Fruit fly (Drosophila melanogaster) Kc167 (cell line): ENCODE results near the gene CG13893.

Experiments used
- Myc ChIP-seq: fragments of >200 bp; optimal IDR thresholded peaks from 2 replicates; lab custom pipeline; 2017; ENCODE audit warnings: missing external identifiers
- Sin3A ChIP-seq: fragments of >200 bp; optimal IDR thresholded peaks from 2 replicates; lab custom pipeline; 2018; ENCODE audit warnings: missing external identifiers
- h ChIP-seq: fragments of >200 bp; optimal IDR thresholded peaks from 3 replicates; lab custom pipeline; 2018; ENCODE audit warnings: missing external identifiers
- insv ChIP-seq: fragments of >200 bp; optimal IDR thresholded peaks from 3 replicates; lab custom pipeline; 2018; ENCODE audit warnings: missing external identifiers
- psq ChIP-seq: fragments of >200 bp; optimal IDR thresholded peaks from 2 replicates; lab custom pipeline; 2017; ENCODE audit warnings: missing external identifiers
- ttk ChIP-seq: sonication (Bioruptor generic); optimal IDR thresholded peaks from 2 replicates; lab custom pipeline; 2017; ENCODE audit warnings: missing external identifiers

Gene CG13893

DNA sequence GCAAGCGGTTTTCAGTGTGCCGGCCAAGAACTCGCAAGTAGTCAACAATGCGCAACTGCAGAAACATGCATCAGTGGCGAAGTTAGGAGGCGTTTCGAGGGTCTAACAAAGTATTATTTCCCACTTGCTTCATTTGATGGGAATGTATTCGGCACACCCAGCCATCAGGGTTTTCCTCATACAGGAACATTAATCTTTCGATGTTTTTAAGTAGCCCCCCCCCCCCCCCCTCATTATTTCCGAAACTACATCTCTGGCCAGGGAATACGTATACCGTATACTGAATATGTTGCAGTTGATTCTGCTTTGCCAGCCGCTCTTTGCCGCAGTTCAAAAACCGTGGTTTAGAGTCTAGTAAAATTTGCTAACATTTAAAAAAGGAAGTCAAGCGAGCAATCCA, 1.3 kb downstream of the CG13893 start:
- TF ChIP-seq Myc (lab: Kevin White, UChicago): no peak
- TF ChIP-seq h: no peak
- no peak for TF ChIP-seq Sin3A
- no peak for TF ChIP-seq insv (lab: Kevin White, UChicago)
- TF ChIP-seq ttk (lab: Kevin White, UChicago): no peak
- TF ChIP-seq psq (lab: Kevin White, UChicago): no peak

DNA sequence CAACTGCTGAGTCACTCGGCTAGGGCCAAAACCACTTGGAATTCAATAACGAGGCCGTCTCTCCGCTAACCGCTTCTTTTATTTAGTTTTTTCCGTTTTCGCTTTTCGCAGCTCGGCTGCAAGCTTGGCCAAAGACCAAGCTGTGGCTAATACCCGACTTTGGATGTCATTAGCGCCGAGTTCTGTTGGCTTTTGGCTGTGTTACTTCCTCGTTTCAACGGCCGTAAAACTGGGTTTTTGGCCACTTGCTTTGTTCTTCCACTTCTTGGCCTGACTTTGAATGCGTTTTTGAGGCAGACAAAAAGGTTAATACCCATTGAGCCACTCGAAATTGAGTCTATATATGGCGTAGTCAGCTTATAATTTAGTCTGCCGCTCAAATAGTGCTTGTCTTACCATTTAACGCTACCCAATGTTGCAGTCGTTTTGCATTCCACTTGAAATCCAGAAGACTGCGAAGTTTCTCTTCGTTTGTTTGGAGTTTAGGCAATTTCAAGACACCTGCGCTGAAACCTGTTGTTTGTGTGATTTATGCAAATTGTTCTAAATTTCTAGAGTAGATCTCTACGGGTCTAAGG, 2.2 kb downstream of the CG13893 start:
- TF ChIP-seq Sin3A: no peak
- no peak for TF ChIP-seq ttk (lab: Kevin White, UChicago)
- no peak for TF ChIP-seq Myc (lab: Kevin White, UChicago)
- no peak for TF ChIP-seq insv (lab: Kevin White, UChicago)
- no peak for TF ChIP-seq h
- no peak for TF ChIP-seq psq (lab: Kevin White, UChicago)

DNA sequence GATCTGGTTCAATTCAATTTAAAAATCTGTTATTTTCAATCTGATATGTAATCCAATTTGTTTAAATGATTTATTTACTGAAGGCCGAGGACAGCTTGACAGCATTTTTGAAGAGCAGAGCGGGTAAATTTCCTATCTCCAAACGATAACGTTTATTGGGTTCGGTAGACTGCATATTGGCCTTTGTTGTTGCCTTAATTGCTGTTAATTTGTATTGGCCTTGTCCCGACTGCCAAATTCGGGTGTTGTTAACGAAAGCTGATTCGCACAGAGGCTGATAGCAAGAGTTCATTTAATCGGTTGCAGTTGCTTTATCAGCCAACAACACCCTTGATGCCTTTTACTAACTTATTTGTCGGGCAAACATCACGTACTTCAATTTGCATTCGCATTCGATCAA, 2.7 kb downstream of the CG13893 start:
- TF ChIP-seq Sin3A (no peak), insv (lab: Kevin White, UChicago) (no peak)

DNA sequence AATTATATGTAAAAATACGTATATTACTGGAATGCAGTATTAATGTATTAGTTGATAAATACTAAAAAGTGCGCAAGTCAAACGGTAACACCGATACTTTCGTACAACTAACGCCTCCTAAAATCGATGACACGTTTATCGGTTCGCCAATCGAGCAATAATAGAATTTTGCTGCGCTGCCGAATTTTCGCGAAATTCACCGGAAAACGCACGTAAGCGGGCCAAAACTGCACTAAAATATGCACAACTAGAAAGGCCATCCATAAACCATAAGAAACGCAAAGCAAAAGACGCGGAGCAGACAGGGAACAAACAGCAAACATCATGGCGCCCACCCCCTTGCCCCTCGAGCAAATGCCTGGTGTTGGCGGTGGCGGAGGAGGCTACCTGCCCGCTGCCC, 10.7 kb downstream of the CG13893 start, which contains the start of gene MED14:
Gene MED14 (plus strand): TSS at position 145 of the 400 bp plus-strand sequence.
- no peak for TF ChIP-seq ttk (lab: Kevin White, UChicago)
- TF ChIP-seq Sin3A: no peak
- TF ChIP-seq psq (lab: Kevin White, UChicago): no peak
- no peak for TF ChIP-seq insv (lab: Kevin White, UChicago)
- no peak for TF ChIP-seq h
- no peak for TF ChIP-seq Myc (lab: Kevin White, UChicago)

DNA sequence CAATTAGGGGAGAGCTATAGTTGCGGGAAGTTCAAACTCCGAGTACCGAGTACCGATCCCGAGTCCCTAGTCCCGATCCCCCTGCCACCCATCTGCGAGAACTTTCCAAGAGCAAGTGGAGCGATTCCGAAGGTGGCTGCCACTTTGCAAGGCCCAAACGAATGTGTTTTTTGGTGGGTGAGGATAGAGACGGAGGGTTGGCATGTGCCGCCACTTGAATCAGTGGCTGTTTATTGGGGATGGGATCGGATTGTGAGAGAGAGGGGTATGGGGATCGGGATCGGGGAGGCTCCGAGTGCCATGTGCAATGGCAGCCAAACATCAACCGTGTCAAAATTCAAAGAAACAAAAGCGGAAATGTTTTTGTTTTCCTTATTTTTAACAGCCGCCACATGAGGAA, 11.6 kb downstream of the CG13893 start:
- TF ChIP-seq psq (lab: Kevin White, UChicago) (no peak), Myc (lab: Kevin White, UChicago) (no peak), ttk (lab: Kevin White, UChicago) (no peak), h (no peak), insv (lab: Kevin White, UChicago) (no peak)

DNA sequence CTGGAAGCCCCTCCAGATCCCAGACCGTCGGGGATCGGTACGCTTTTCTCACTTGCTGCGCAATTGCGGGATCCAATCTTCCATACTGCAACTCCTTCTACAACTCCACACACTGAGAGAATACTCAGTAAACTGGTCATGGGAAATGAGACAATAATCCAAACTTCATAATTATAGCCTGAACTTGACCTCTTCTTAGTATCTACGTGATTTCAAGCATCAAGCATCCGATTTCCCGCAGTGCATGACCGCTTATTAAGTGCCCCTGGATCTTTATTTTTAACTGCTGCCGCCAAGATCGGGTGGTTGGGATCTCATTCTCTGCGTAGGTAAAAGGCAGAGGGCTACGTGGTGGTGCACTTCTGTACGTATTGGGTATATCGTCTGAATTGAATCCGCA, 12.4 kb downstream of the CG13893 start:
- TF ChIP-seq Myc (lab: Kevin White, UChicago): no peak
- no peak for TF ChIP-seq insv (lab: Kevin White, UChicago)
- TF ChIP-seq Sin3A: no peak
- no peak for TF ChIP-seq h
- no peak for TF ChIP-seq psq (lab: Kevin White, UChicago)
- TF ChIP-seq ttk (lab: Kevin White, UChicago): no peak

DNA sequence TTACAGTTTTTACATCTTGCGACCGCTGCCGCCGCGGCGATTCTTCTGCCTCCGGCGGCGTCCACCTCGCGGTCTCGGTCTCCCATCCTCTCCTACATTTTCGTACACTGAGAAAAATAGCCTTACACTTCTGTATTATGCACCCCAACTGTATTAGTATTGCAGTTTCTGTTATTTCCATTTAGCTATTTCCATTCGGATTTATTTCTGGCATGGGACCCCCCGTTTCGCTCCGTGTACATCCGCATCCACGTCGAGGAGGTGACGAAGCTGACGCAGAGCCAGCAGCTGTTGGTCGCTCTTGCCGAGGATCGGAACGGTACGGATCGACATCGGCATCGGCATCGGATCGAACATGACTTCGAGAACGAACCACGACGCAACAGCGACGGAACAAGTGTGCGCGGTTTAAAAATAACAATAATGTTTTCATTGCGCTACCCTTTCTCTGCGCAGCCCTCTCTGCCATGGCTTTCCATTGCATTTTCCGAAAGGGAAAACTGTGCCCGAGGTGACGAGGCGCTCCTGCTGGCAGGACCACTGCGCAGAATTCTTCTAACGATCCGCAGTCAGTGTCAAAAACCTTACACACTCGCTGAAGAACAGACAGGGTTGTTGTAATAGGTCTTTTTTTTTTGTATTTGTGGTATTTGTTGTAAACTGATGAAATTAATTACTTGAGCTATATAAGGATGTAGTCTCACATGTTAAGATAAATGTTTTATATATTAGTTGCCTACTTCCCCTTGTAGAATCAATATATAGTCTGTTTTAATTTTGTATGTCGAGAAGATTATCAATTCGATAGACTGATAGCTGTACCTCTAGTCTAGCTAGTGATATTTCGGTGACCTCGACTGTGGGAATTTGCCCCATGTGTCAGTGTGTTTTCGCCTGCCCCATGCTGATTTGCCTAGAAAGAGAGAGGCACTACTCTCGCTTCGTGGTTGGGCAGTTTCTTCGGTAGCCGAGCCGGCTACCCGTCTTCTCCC, 14.2 kb downstream of the CG13893 start:
- TF ChIP-seq Myc (lab: Kevin White, UChicago) (no peak), insv (lab: Kevin White, UChicago) (no peak), h (no peak), ttk (lab: Kevin White, UChicago) (no peak), Sin3A (no peak), psq (lab: Kevin White, UChicago) (no peak)

DNA sequence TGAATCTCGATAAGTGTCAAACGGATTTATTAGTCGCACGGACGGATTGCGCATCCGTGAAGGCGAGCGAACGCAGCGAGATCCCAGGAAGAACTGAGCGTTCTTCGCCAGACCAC, 14.8 kb downstream of the CG13893 start, which contains the start of gene Kah:
Gene Kah (minus strand): TSS at position 101 of the 116 bp plus-strand sequence.
- TF ChIP-seq Sin3A (no peak), Myc (lab: Kevin White, UChicago) (no peak), h (no peak), psq (lab: Kevin White, UChicago) (no peak), insv (lab: Kevin White, UChicago) (no peak)

DNA sequence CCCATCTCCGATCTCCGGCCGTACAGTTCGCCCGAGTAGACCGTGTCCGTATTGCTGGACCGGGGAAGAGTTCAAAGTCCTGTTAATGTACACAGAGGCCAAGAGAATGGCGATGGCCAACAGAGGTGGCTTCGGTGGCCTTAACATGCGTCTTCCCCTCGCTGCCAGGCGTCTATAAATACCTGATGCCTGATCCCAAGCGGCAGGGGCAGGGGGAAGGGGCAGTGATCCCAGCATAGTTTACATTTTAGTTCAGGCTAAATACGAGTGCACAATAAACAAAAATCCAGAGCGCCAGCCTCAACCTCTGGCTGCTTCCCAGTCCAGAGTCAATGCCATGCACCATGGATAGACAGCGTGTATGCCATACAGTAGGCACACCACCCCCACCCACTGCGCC, 16.0 kb downstream of the CG13893 start:
- TF ChIP-seq Myc (lab: Kevin White, UChicago): no peak

DNA sequence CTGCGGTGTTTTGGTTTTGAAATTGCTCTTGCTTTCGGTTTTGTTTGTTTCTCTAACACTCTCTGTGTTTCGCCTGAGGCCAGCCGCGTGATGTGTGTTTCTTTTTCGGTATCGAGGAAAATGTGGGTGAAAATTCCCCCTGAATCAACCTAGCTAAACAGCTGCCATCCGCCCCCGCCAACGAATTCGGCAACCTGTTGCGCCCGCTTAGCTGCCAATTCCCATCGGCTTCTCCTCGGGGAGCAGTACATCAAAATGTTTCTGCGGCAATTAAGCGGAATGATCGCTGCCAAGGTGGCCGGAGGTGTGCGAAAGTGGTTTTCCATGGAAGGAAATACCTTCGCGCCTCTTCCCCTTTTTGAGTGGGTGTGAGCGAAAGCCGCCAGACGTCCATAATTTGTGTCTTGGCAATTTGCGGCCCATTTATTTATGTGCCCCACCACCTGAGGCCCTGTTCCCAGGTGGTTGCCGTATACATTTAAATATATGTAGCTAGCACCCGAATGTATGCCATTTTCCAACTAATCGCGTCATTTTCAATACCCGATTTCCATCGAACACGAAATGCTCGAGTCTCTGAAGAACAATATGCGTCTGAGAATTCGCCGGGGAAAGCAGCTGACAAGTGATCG, 17.1 kb downstream of the CG13893 start:
- no peak for TF ChIP-seq insv (lab: Kevin White, UChicago)
- no peak for TF ChIP-seq Sin3A
- TF ChIP-seq ttk (lab: Kevin White, UChicago): no peak
- TF ChIP-seq psq (lab: Kevin White, UChicago): no peak
- TF ChIP-seq h: no peak
- no peak for TF ChIP-seq Myc (lab: Kevin White, UChicago)

DNA sequence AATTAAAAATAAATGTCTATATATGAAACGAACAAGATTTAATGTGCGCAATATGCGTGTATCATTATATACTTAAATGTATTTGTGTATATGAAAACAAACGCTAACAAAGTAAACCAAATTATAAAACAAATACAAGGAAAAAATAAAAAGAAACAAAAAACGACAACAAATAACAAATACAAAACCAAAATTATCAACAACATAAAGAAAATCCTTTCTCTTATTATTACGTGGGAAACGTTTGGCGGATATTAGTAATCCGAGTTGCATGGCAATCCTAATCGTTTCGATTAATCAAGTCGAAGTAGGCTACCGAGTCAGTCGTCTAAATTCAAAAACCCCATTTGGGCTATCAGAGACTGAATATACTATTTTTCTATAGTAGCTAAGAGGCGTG, 22.8 kb downstream of the CG13893 start, which contains the start of gene Ppm1:
Gene Ppm1 (plus strand): TSS at position 301 of the 400 bp plus-strand sequence.
- TF ChIP-seq psq (lab: Kevin White, UChicago): no peak
- no peak for TF ChIP-seq Myc (lab: Kevin White, UChicago)
- no peak for TF ChIP-seq ttk (lab: Kevin White, UChicago)
- TF ChIP-seq insv (lab: Kevin White, UChicago): no peak
- TF ChIP-seq Sin3A: no peak
- TF ChIP-seq h: no peak

DNA sequence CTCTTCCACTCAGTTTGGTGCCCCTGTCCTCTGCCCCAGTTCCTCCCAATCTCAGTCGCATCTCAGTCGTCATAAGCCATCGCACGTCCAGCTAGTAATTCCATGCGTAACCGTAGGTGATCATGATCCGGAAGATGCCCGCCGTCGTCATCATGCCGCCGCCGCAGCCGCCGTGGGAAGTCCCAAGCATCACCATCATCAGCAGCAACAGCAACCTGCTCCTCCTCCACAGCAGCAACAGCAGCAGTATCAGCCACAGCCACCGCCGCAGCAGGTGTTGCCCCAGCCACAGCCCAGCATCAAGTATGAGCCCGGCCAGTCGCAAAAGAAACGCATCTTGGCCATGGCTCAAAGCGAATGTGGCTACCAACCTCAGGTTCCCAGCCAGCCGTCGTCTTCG, 30.9 kb downstream of the CG13893 start:
- no peak for TF ChIP-seq insv (lab: Kevin White, UChicago)
- TF ChIP-seq psq (lab: Kevin White, UChicago): no peak
- TF ChIP-seq h: no peak
- TF ChIP-seq Myc (lab: Kevin White, UChicago): no peak
- TF ChIP-seq Sin3A: no peak
- no peak for TF ChIP-seq ttk (lab: Kevin White, UChicago)
